Worm (Caenorhabditis elegans) whole organism, young adult: ENCODE measurements around the gene C41C4.9.
A peak's percentile ranks its signal among the peaks of the same experiment; 100 is the strongest.

Experiments
- C17E4.6 ChIP-seq: fragments of 200-800 bp; sonication (Bioruptor generic); IDR thresholded peaks from 2 replicates; pipeline ENCODE4 v1.3.6; 2022; ENCODE audit warnings: missing genetic modification reagents, missing genetic modification characterization, missing compliant biosample characterization
- D2030.7 ChIP-seq: fragments of 200-800 bp; sonication (Bioruptor generic); IDR thresholded peaks from 2 replicates; pipeline ENCODE4 v1.3.6; 2022; ENCODE audit warnings: missing genetic modification reagents, missing genetic modification characterization, missing compliant biosample characterization
- F22D6.2 ChIP-seq: sonication (generic microtip); optimal IDR thresholded peaks from 2 replicates; lab custom pipeline; 2016; ENCODE audit warnings: mild to moderate bottlenecking, missing genetic modification characterization, missing compliant biosample characterization
- F23B12.7 ChIP-seq: sonication (generic microtip); optimal IDR thresholded peaks from 2 replicates; lab custom pipeline; 2017; ENCODE audit warnings: missing genetic modification characterization, mild to moderate bottlenecking, missing compliant biosample characterization, antibody characterized with exemption, moderate library complexity; ENCODE audit not compliant: insufficient read depth
- F39B2.1 ChIP-seq: fragments of 200-800 bp; sonication (Bioruptor generic); IDR thresholded peaks from 2 replicates; pipeline ENCODE4 v1.3.6; 2022; ENCODE audit warnings: missing genetic modification reagents, missing genetic modification characterization, missing compliant biosample characterization
- F49E8.2 ChIP-seq: sonication (generic microtip); optimal IDR thresholded peaks from 3 replicates; lab custom pipeline; 2017; ENCODE audit warnings: missing genetic modification characterization, mild to moderate bottlenecking, missing compliant biosample characterization, antibody characterized with exemption, moderate library complexity; ENCODE audit not compliant: insufficient read depth
- F52B5.7 ChIP-seq: sonication (generic microtip); optimal IDR thresholded peaks from 2 replicates; lab custom pipeline; 2016; ENCODE audit warnings: mild to moderate bottlenecking, missing genetic modification characterization, missing compliant biosample characterization
- F57C9.4 ChIP-seq: sonication (generic microtip); optimal IDR thresholded peaks from 2 replicates; lab custom pipeline; 2017; ENCODE audit warnings: mild to moderate bottlenecking, missing genetic modification characterization, missing compliant biosample characterization
- T07F8.4 ChIP-seq: sonication (generic microtip); optimal IDR thresholded peaks from 2 replicates; lab custom pipeline; 2016; ENCODE audit warnings: mild to moderate bottlenecking, missing genetic modification characterization, moderate library complexity, missing compliant biosample characterization
- Y56A3A.18 ChIP-seq: fragments of 200-800 bp; sonication (Bioruptor generic); IDR thresholded peaks from 2 replicates; pipeline ENCODE4 v1.3.6; 2022; ENCODE audit warnings: missing genetic modification reagents, missing genetic modification characterization, missing compliant biosample characterization
- aptf-3 ChIP-seq: fragments of 200-800 bp; sonication (Bioruptor generic); IDR thresholded peaks from 2 replicates; pipeline ENCODE4 v1.3.6; 2022; ENCODE audit warnings: missing genetic modification characterization, missing compliant biosample characterization
- attf-5 ChIP-seq: fragments of 200-800 bp; sonication (Bioruptor generic); optimal IDR thresholded peaks from 2 replicates; lab custom pipeline; 2018; ENCODE audit warnings: mild to moderate bottlenecking, missing genetic modification characterization, missing compliant biosample characterization
- bed-2 ChIP-seq: fragments of 200-800 bp; sonication (Bioruptor generic); IDR thresholded peaks from 2 replicates; pipeline ENCODE4 v1.3.6; 2022; ENCODE audit warnings: missing genetic modification reagents, missing genetic modification characterization, missing compliant biosample characterization
- ccch-3 ChIP-seq: fragments of 200-800 bp; sonication (Bioruptor generic); optimal IDR thresholded peaks from 2 replicates; lab custom pipeline; 2018; ENCODE audit warnings: mild to moderate bottlenecking, missing genetic modification characterization, missing compliant biosample characterization
- ceh-58 ChIP-seq: fragments of 200-800 bp; sonication (Bioruptor generic); IDR thresholded peaks from 2 replicates; pipeline ENCODE4 v1.3.6; 2022; ENCODE audit warnings: missing genetic modification characterization, missing compliant biosample characterization
- chd-7 ChIP-seq: sonication (generic microtip); optimal IDR thresholded peaks from 2 replicates; lab custom pipeline; 2016; ENCODE audit warnings: mild to moderate bottlenecking, missing genetic modification characterization, moderate library complexity, missing compliant biosample characterization
- dpl-1 ChIP-seq: fragments of 150-350 bp; optimal IDR thresholded peaks from 2 replicates; lab custom pipeline; 2014; ENCODE audit warnings: missing biosample characterization, missing genetic modification reagents, missing genetic modification characterization
- ekl-4 ChIP-seq: fragments of 200-800 bp; sonication (Bioruptor generic); IDR thresholded peaks from 2 replicates; pipeline ENCODE4 v1.3.6; 2022; ENCODE audit warnings: missing genetic modification reagents, missing genetic modification characterization, missing compliant biosample characterization
- gei-17 ChIP-seq: fragments of 200-800 bp; sonication (Bioruptor generic); optimal IDR thresholded peaks from 2 replicates; lab custom pipeline; 2018; ENCODE audit warnings: mild to moderate bottlenecking, missing genetic modification characterization, missing compliant biosample characterization
- him-1 ChIP-seq: sonication (generic microtip); optimal IDR thresholded peaks from 2 replicates; lab custom pipeline; 2016; ENCODE audit warnings: missing genotype, missing genetic modification reagents, missing genetic modification characterization, missing compliant biosample characterization
- hmg-1.2 ChIP-seq: fragments of 200-800 bp; sonication (Bioruptor generic); IDR thresholded peaks from 2 replicates; pipeline ENCODE4 v1.3.6; 2022; ENCODE audit warnings: missing genetic modification reagents, missing genetic modification characterization, missing compliant biosample characterization
- hsf-1 ChIP-seq: fragments of 200-800 bp; sonication (Bioruptor generic); IDR thresholded peaks from 2 replicates; pipeline ENCODE4 v1.3.6; 2022; ENCODE audit warnings: missing genetic modification reagents, missing genetic modification characterization, missing compliant biosample characterization
- lin-26 ChIP-seq: fragments of 200-800 bp; sonication (Bioruptor generic); IDR thresholded peaks from 2 replicates; pipeline ENCODE4 v1.3.6; 2022; ENCODE audit warnings: missing genetic modification reagents, missing genetic modification characterization, missing compliant biosample characterization
- lin-40 ChIP-seq: sonication (generic microtip); optimal IDR thresholded peaks from 2 replicates; lab custom pipeline; 2016; ENCODE audit warnings: missing genetic modification characterization, mild to moderate bottlenecking, missing compliant biosample characterization, missing genotype, missing genetic modification reagents
- lir-1 ChIP-seq: fragments of 200-800 bp; sonication (Bioruptor generic); conservative IDR thresholded peaks from 2 replicates; pipeline ENCODE4 v1.3.6; 2022; ENCODE audit warnings: missing genetic modification reagents, missing genetic modification characterization, missing compliant biosample characterization
- lsl-1 ChIP-seq: fragments of 200-800 bp; sonication (Bioruptor generic); optimal IDR thresholded peaks from 2 replicates; lab custom pipeline; 2018; ENCODE audit warnings: mild to moderate bottlenecking, missing genetic modification characterization, moderate library complexity, missing compliant biosample characterization
- madf-10 ChIP-seq: sonication (generic microtip); optimal IDR thresholded peaks from 2 replicates; lab custom pipeline; 2016; ENCODE audit warnings: mild to moderate bottlenecking, missing genetic modification characterization, missing compliant biosample characterization
- madf-3 ChIP-seq: fragments of 200-800 bp; sonication (Bioruptor generic); IDR thresholded peaks from 2 replicates; pipeline ENCODE4 v1.3.6; 2022; ENCODE audit warnings: missing genetic modification reagents, missing genetic modification characterization, missing compliant biosample characterization
- mxl-1 ChIP-seq: sonication (generic microtip); optimal IDR thresholded peaks from 2 replicates; lab custom pipeline; 2016; ENCODE audit warnings: missing genetic modification characterization, missing compliant biosample characterization
- nfyb-1 ChIP-seq: fragments of 200-800 bp; sonication (Bioruptor generic); IDR thresholded peaks from 2 replicates; pipeline ENCODE4 v1.3.6; 2022; ENCODE audit warnings: missing genetic modification reagents, missing genetic modification characterization, missing compliant biosample characterization
- nhr-179 ChIP-seq: sonication (generic microtip); optimal IDR thresholded peaks from 2 replicates; lab custom pipeline; 2016; ENCODE audit warnings: mild to moderate bottlenecking, missing genetic modification characterization, missing compliant biosample characterization
- nhr-90 ChIP-seq: sonication (generic microtip); optimal IDR thresholded peaks from 2 replicates; lab custom pipeline; 2016; ENCODE audit warnings: missing genotype, mild to moderate bottlenecking, missing genetic modification characterization, missing compliant biosample characterization
- rcor-1 ChIP-seq: fragments of 200-800 bp; sonication (Bioruptor generic); IDR thresholded peaks from 2 replicates; pipeline ENCODE4 v1.3.6; 2022; ENCODE audit warnings: missing genetic modification reagents, missing genetic modification characterization, missing compliant biosample characterization
- repo-1 ChIP-seq: sonication (generic microtip); optimal IDR thresholded peaks from 2 replicates; lab custom pipeline; 2017; ENCODE audit warnings: mild to moderate bottlenecking, missing genetic modification characterization, missing compliant biosample characterization
- rpc-1 ChIP-seq, 2 experiments: fragments of 150-350 bp in 1 of 2; sonication (generic microtip) in 1 of 2; optimal IDR thresholded peaks; 2 replicates each; lab custom pipeline; 2014 to 2018; ENCODE audit warnings: missing biosample characterization in 1 of 2, missing genetic modification characterization in 1 of 2, missing genetic modification reagents in 1 of 2, missing genotype in 1 of 2
- sdz-38 ChIP-seq: sonication (generic microtip); optimal IDR thresholded peaks from 2 replicates; lab custom pipeline; 2016; ENCODE audit warnings: missing genotype, missing genetic modification characterization, missing compliant biosample characterization
- sea-2 ChIP-seq: fragments of 200-800 bp; sonication (Bioruptor generic); IDR thresholded peaks from 2 replicates; pipeline ENCODE4 v1.3.6; 2022; ENCODE audit warnings: missing genetic modification characterization, missing compliant biosample characterization
- snpc-1.1 ChIP-seq: sonication (generic microtip); optimal IDR thresholded peaks from 2 replicates; lab custom pipeline; 2017; ENCODE audit warnings: missing genetic modification characterization, mild to moderate bottlenecking, missing compliant biosample characterization, antibody characterized with exemption, moderate library complexity, missing genotype, missing genetic modification reagents; ENCODE audit not compliant: insufficient read depth
- snpc-1.3 ChIP-seq: sonication (generic microtip); optimal IDR thresholded peaks from 2 replicates; lab custom pipeline; 2017; ENCODE audit warnings: missing genetic modification characterization, mild to moderate bottlenecking, missing compliant biosample characterization, antibody characterized with exemption, moderate library complexity, missing genotype, missing genetic modification reagents; ENCODE audit not compliant: insufficient read depth
- snpc-3.4 ChIP-seq: sonication (generic microtip); optimal IDR thresholded peaks from 2 replicates; lab custom pipeline; 2017; ENCODE audit warnings: missing genetic modification characterization, mild to moderate bottlenecking, missing compliant biosample characterization, antibody characterized with exemption, moderate library complexity, missing genotype, missing genetic modification reagents
- sptf-2 ChIP-seq: fragments of 200-800 bp; sonication (Bioruptor generic); optimal IDR thresholded peaks from 2 replicates; lab custom pipeline; 2018; ENCODE audit warnings: mild to moderate bottlenecking, missing genetic modification characterization, missing compliant biosample characterization
- tbx-9 ChIP-seq: sonication (generic microtip); optimal IDR thresholded peaks from 2 replicates; lab custom pipeline; 2016; ENCODE audit warnings: borderline replicate concordance, missing genetic modification characterization, inconsistent platforms, missing compliant biosample characterization
- xnd-1 ChIP-seq: sonication (generic microtip); optimal IDR thresholded peaks from 2 replicates; lab custom pipeline; 2016; ENCODE audit warnings: missing genotype, missing genetic modification reagents, missing genetic modification characterization, missing compliant biosample characterization
- zfh-2 ChIP-seq: fragments of 200-800 bp; sonication (Bioruptor generic); conservative IDR thresholded peaks from 2 replicates; pipeline ENCODE4 v1.3.6; 2022; ENCODE audit warnings: missing genetic modification reagents, missing genetic modification characterization, missing compliant biosample characterization
- zim-3 ChIP-seq: sonication (generic microtip); optimal IDR thresholded peaks from 2 replicates; lab custom pipeline; 2017; ENCODE audit warnings: mild to moderate bottlenecking, missing genetic modification characterization, moderate library complexity, missing compliant biosample characterization
- ztf-22 ChIP-seq: fragments of 200-800 bp; sonication (Bioruptor generic); optimal IDR thresholded peaks from 2 replicates; lab custom pipeline; 2018; ENCODE audit warnings: mild to moderate bottlenecking, missing genetic modification characterization, moderate library complexity, missing compliant biosample characterization
- ztf-3 ChIP-seq: fragments of 200-800 bp; sonication (Bioruptor generic); optimal IDR thresholded peaks from 2 replicates; lab custom pipeline; 2018; ENCODE audit warnings: mild to moderate bottlenecking, missing genetic modification characterization, missing compliant biosample characterization

C41C4.9 gene

DNA sequence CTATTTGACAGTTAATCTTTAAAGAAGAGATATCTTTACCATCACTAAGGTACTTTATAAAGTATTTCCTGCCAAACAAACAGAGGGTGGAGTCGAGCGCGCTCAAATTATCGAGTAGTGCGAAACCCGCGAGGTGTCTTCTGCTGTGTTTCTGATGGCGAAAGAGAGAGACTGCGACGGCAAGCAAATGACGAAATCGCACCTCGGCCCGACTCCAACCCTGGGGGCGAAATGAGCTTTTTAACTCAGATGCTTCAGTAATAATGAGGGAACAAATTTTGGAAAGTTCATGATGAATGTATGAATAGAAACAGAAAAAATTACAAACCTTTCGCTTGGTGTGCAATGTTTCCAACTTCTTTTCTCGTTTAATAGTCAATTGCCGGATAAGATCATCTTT, 15.9 kb upstream of the C41C4.9 start (continued):
- TF ChIP-seq zim-3 (no peak), Y56A3A.18 (no peak), C17E4.6 (GFP tag; lab: Robert Waterston, UW) (no peak), sdz-38 (tag; lab: Kevin White, UChicago) (no peak), ceh-58 (no peak), madf-3 (no peak), lir-1 (GFP tag; lab: Robert Waterston, UW) (0 out of 2 replicates have a peak, but pooled peaks have one; percentile 6), hmg-1.2 (GFP tag; lab: Robert Waterston, UW) (peak; percentile 57), sptf-2 (GFP tag; lab: Kevin White, UChicago) (no peak), hsf-1 (GFP tag; lab: Robert Waterston, UW) (0 out of 2 replicates have a peak, but pooled peaks have one; percentile 30), snpc-1.1 (tag; lab: Kevin White, UChicago) (peak; percentile 95), chd-7 (tag; lab: Kevin White, UChicago) (peak; percentile 26), nhr-90 (tag; lab: Kevin White, UChicago) (no peak), T07F8.4 (tag; lab: Kevin White, UChicago) (no peak), F39B2.1 (GFP tag; lab: Robert Waterston, UW) (0 out of 2 replicates have a peak, but pooled peaks have one; percentile 38), ztf-22 (GFP tag; lab: Kevin White, UChicago) (no peak), nfyb-1 (GFP tag; lab: Robert Waterston, UW) (no peak), zfh-2 (GFP tag; lab: Robert Waterston, UW) (no peak), mxl-1 (tag; lab: Kevin White, UChicago) (no peak), attf-5 (no peak), D2030.7 (peak; percentile 74), F52B5.7 (tag; lab: Kevin White, UChicago) (no peak), F23B12.7 (peak; percentile 77), him-1 (tag; lab: Kevin White, UChicago) (peak; percentile 89), gei-17 (no peak), lin-26 (GFP tag; lab: Robert Waterston, UW) (peak; percentile 60; the same call in 1 of the 2 replicates), snpc-3.4 (tag; lab: Kevin White, UChicago) (peak; percentile 82), madf-10 (tag; lab: Kevin White, UChicago) (peak; percentile 4), F22D6.2 (tag; lab: Kevin White, UChicago) (no peak), F49E8.2 (tag; lab: Kevin White, UChicago) (peak; percentile 25), dpl-1 (GFP tag; lab: Kevin White, UChicago) (no peak), lsl-1 (GFP tag; lab: Kevin White, UChicago) (peak; percentile 56), nhr-179 (no peak), F57C9.4 (tag; lab: Kevin White, UChicago) (no peak), xnd-1 (tag; lab: Kevin White, UChicago) (peak; percentile 8), ccch-3 (GFP tag; lab: Kevin White, UChicago) (no peak), snpc-1.3 (tag; lab: Kevin White, UChicago) (peak; percentile 81), ekl-4 (GFP tag; lab: Robert Waterston, UW) (no peak), rpc-1 (optimal IDR thresholded peaks at IDR 0.05; lab: Kevin White, UChicago) (no peak), rpc-1 (tag; optimal IDR thresholded peaks at IDR 0.05; lab: Kevin White, UChicago) (peak; percentile 7), repo-1 (no peak), ztf-3 (GFP tag; lab: Kevin White, UChicago) (no peak), bed-2 (no peak), sea-2 (GFP tag; lab: Robert Waterston, UW) (no peak), aptf-3 (no peak), lin-40 (tag; lab: Kevin White, UChicago) (peak; percentile 26), rcor-1 (peak; percentile 78), tbx-9 (tag; lab: Kevin White, UChicago) (no peak)
